Worm (Caenorhabditis elegans): ENCODE results near the gene nra-4.
A peak's percentile ranks its signal among the peaks of the same experiment; 100 is the strongest.

Gene nra-4

ce11 chrV:1052559-1053064 is 4.2 kb upstream of the nra-4 start, which contains the start of gene K10C9.4:
Gene K10C9.4 (minus strand): TSS chrV:1053014.
- TF ChIP-seq hlh-12 (tag; optimal IDR thresholded peaks at IDR 0.05) (no peak), tlf-1 (GFP tag; optimal IDR thresholded peaks at IDR 0.05) (no peak), dox-1 (GFP tag; IDR thresholded peaks at IDR 0.05) (no peak), ztf-18 (tag; optimal IDR thresholded peaks at IDR 0.05) (no peak), ccch-3 (GFP tag; optimal IDR thresholded peaks at IDR 0.05) (no peak), madf-10 (tag; optimal IDR thresholded peaks at IDR 0.05) (no peak)

- TF ChIP-seq snpc-1.1 (tag; optimal IDR thresholded peaks at IDR 0.05; ENCODE audit: insufficient read depth) = peak; percentile 63
- TF ChIP-seq madf-8 (GFP tag; conservative IDR thresholded peaks at IDR 0.05) = no peak
- TF ChIP-seq hmg-1.2 (GFP tag; IDR thresholded peaks at IDR 0.05) = peak; percentile 53
- TF ChIP-seq snpc-4 (GFP tag; optimal IDR thresholded peaks at IDR 0.05) = peak; percentile 33
- peak in 2 of 4 experiments; percentile 81 to 85 for TF ChIP-seq snpc-4 (tag; optimal IDR thresholded peaks at IDR 0.05)
Measured at ce11 chrV:1051651-1052050, 3.3 kb upstream of the nra-4 start.

ce11 chrV:1049334-1049733 is 952 bp upstream of the nra-4 start:
- no peak for TF ChIP-seq fkh-3 (tag; optimal IDR thresholded peaks at IDR 0.05)
- TF ChIP-seq egrh-3 (GFP tag; IDR thresholded peaks at IDR 0.05) = no peak
- no peak for TF ChIP-seq nhr-80 (tag; optimal IDR thresholded peaks at IDR 0.05)
- no peak for TF ChIP-seq rcor-1 (GFP tag; IDR thresholded peaks at IDR 0.05)
- peak; percentile 62 for TF ChIP-seq xnd-1 (tag; optimal IDR thresholded peaks at IDR 0.05)
- no peak for TF ChIP-seq Y67H2A.10 (GFP tag; conservative IDR thresholded peaks at IDR 0.05)
- TF ChIP-seq madf-10 (tag; optimal IDR thresholded peaks at IDR 0.05) = no peak
- TF ChIP-seq rec-8 (tag; optimal IDR thresholded peaks at IDR 0.05) = no peak
- peak; percentile 44; the same call in 1 of the 2 replicates for TF ChIP-seq hmg-1.2 (GFP tag; IDR thresholded peaks at IDR 0.05)
- TF ChIP-seq ceh-100 (GFP tag; IDR thresholded peaks at IDR 0.05) = 0 out of 2 replicates have a peak, but pooled peaks have one; percentile 20
- TF ChIP-seq somi-1 (GFP tag; optimal IDR thresholded peaks at IDR 0.05) = no peak
- TF ChIP-seq mcd-1 (GFP tag; IDR thresholded peaks at IDR 0.05) = peak; percentile 68
- no peak for TF ChIP-seq lsl-1 (GFP tag; optimal IDR thresholded peaks at IDR 0.05)
- TF ChIP-seq nhr-27 (tag; optimal IDR thresholded peaks at IDR 0.05) = no peak
- no peak for TF ChIP-seq let-526 (GFP tag; IDR thresholded peaks at IDR 0.05)
- peak; percentile 87 for TF ChIP-seq madf-6 (GFP tag; IDR thresholded peaks at IDR 0.05)
- TF ChIP-seq F52B5.7 (tag; optimal IDR thresholded peaks at IDR 0.05) = no peak
- TF ChIP-seq mel-28 (tag; optimal IDR thresholded peaks at IDR 0.05; ENCODE audit: borderline replicate concordance) = no peak
- no peak for TF ChIP-seq attf-5 (GFP tag; optimal IDR thresholded peaks at IDR 0.05)
- peak; percentile 76 for TF ChIP-seq madf-8 (GFP tag; conservative IDR thresholded peaks at IDR 0.05)
- no peak for TF ChIP-seq ztf-3 (GFP tag; optimal IDR thresholded peaks at IDR 0.05)
- TF ChIP-seq dpl-1 (GFP tag; optimal IDR thresholded peaks at IDR 0.05) = peak; percentile 55
- no peak for TF ChIP-seq hrde-1 (tag; optimal IDR thresholded peaks at IDR 0.05; ENCODE audit: borderline replicate concordance)
- no peak for TF ChIP-seq hsf-1 (GFP tag; IDR thresholded peaks at IDR 0.05)
- no peak for TF ChIP-seq rpc-1 (optimal IDR thresholded peaks at IDR 0.05)
- no peak for TF ChIP-seq rpc-1 (tag; optimal IDR thresholded peaks at IDR 0.05)
- no peak for TF ChIP-seq lin-40 (tag; optimal IDR thresholded peaks at IDR 0.05)
- TF ChIP-seq egl-44 (GFP tag; IDR thresholded peaks at IDR 0.05) = no peak
- no peak for TF ChIP-seq ceh-58 (GFP tag; IDR thresholded peaks at IDR 0.05)
- no peak for TF ChIP-seq dpff-1 (tag; optimal IDR thresholded peaks at IDR 0.05)
- TF ChIP-seq tlf-1 (GFP tag; optimal IDR thresholded peaks at IDR 0.05) = no peak
- TF ChIP-seq ztf-22 (GFP tag; optimal IDR thresholded peaks at IDR 0.05) = no peak
- no peak for TF ChIP-seq ZK185.1 (tag; optimal IDR thresholded peaks at IDR 0.05; ENCODE audit: poor library complexity, severe bottlenecking)
- no peak for TF ChIP-seq lin-35 (GFP tag; optimal IDR thresholded peaks at IDR 0.05)
- no peak for TF ChIP-seq sptf-2 (GFP tag; optimal IDR thresholded peaks at IDR 0.05)
- no peak for TF ChIP-seq B0035.1 (tag; optimal IDR thresholded peaks at IDR 0.05)
- TF ChIP-seq T07F8.4 (tag; optimal IDR thresholded peaks at IDR 0.05) = no peak

Measured in whole organism, young adult.